Worm (Caenorhabditis elegans): ENCODE data around the gene scvp-1.
A peak's percentile ranks its signal among the peaks of the same experiment; 100 is the strongest.

scvp-1 gene

DNA sequence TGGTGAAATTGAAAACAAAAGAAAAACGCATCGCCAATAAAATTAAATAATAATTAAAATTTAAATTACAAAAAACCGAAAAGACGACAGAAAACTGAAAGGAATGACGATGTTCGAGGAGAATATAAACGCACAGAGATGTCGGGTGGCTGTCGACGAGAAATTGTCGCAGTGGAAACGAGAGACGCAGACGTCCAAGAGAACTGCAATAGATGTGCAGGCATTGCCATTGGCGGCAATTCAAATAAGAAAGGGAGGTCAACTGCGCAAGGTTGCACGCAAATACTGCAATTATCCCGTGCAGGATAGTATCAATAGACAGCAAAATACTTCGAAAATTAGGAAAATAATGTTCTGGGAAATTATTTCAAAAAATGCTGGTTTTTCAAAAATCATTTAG lies 33.9 kb downstream of the scvp-1 start (continued):
- TF ChIP-seq nhr-28 (tag; optimal IDR thresholded peaks at IDR 0.05), result peak; percentile 51
- peak; percentile 100 for TF ChIP-seq nhr-85 (tag)
- TF ChIP-seq unc-98 (GFP tag; IDR thresholded peaks at IDR 0.05), result peak; percentile 61; the same call in 1 of the 2 replicates
- peak; percentile 98 for TF ChIP-seq lin-15B (tag; optimal IDR thresholded peaks at IDR 0.05)
- TF ChIP-seq F16B12.6 (tag; optimal IDR thresholded peaks at IDR 0.05), result peak; percentile 71
- peak; percentile 99 for TF ChIP-seq tbx-2 (tag; optimal IDR thresholded peaks at IDR 0.05)
- peak; percentile 56 to 97 for TF ChIP-seq ztf-11 (tag; optimal IDR thresholded peaks at IDR 0.05)
- peak; percentile 99 for TF ChIP-seq nhr-20 (tag; optimal IDR thresholded peaks at IDR 0.05)
- TF ChIP-seq elt-3 (tag; optimal IDR thresholded peaks at IDR 0.05), result peak in 5 of 6 experiments; percentile 91 to 99 (median 98)
- TF ChIP-seq unc-86 (tag; optimal IDR thresholded peaks at IDR 0.05), result peak; percentile 99
- TF ChIP-seq irx-1 (tag; optimal IDR thresholded peaks at IDR 0.05), result peak; percentile 98
- peak; percentile 97 for TF ChIP-seq nhr-77 (tag; optimal IDR thresholded peaks at IDR 0.05)
- TF ChIP-seq isw-1 (GFP tag; IDR thresholded peaks at IDR 0.05), result peak; percentile 96
- TF ChIP-seq nhr-90 (tag; optimal IDR thresholded peaks at IDR 0.05; ENCODE audit: poor library complexity), result peak; percentile 99
- peak; percentile 97 for TF ChIP-seq aha-1 (tag; optimal IDR thresholded peaks at IDR 0.05)
- peak; percentile 97 for TF ChIP-seq sox-4 (tag; optimal IDR thresholded peaks at IDR 0.05)
- peak; percentile 98 for TF ChIP-seq ceh-8 (GFP tag; optimal IDR thresholded peaks at IDR 0.05)
- TF ChIP-seq ceh-82 (tag; optimal IDR thresholded peaks at IDR 0.05), result peak; percentile 98 to 99 (median 98)
- TF ChIP-seq unc-130 (tag; optimal IDR thresholded peaks at IDR 0.05), result peak; percentile 99
- peak; percentile 94 for TF ChIP-seq C34B4.2 (tag; optimal IDR thresholded peaks at IDR 0.05)
- peak; percentile 98 for TF ChIP-seq efl-3 (GFP tag; optimal IDR thresholded peaks at IDR 0.05)
- peak; percentile 84 for TF ChIP-seq hpl-2 (GFP tag; optimal IDR thresholded peaks at IDR 0.05)
- TF ChIP-seq nhr-11 (tag; optimal IDR thresholded peaks at IDR 0.05), result peak; percentile 99
- TF ChIP-seq ceh-88 (GFP tag; IDR thresholded peaks at IDR 0.05), result peak; percentile 96
- TF ChIP-seq mab-9 (GFP tag; IDR thresholded peaks at IDR 0.05), result peak; percentile 96
- peak; percentile 99 for TF ChIP-seq swsn-7 (tag; optimal IDR thresholded peaks at IDR 0.05)
- peak; percentile 100 for TF ChIP-seq efl-1 (optimal IDR thresholded peaks at IDR 0.05)
- TF ChIP-seq efl-1 (GFP tag; optimal IDR thresholded peaks at IDR 0.05 in 1 of 2), result peak; percentile 100
- TF ChIP-seq pqm-1 (tag; optimal IDR thresholded peaks at IDR 0.05), result no peak
- TF ChIP-seq ces-1 (GFP tag; optimal IDR thresholded peaks at IDR 0.05), result no peak
- TF ChIP-seq unc-30 (tag; optimal IDR thresholded peaks at IDR 0.05), result peak; percentile 25
- TF ChIP-seq dpl-1 (GFP tag; optimal IDR thresholded peaks at IDR 0.05), result peak; percentile 100
- peak; percentile 94 for TF ChIP-seq lir-3 (tag; optimal IDR thresholded peaks at IDR 0.05; ENCODE audit: poor library complexity)
- TF ChIP-seq Y116A8C.19 (tag; optimal IDR thresholded peaks at IDR 0.05; ENCODE audit: borderline replicate concordance), result peak; percentile 59
- peak; percentile 99 for TF ChIP-seq mep-1 (tag; optimal IDR thresholded peaks at IDR 0.05)
- TF ChIP-seq nhr-47 (tag; optimal IDR thresholded peaks at IDR 0.05), result peak; percentile 99
- peak; percentile 99 for TF ChIP-seq snu-23 (GFP tag; optimal IDR thresholded peaks at IDR 0.05)
- peak; percentile 99 for TF ChIP-seq fkh-8 (tag; optimal IDR thresholded peaks at IDR 0.05)
- TF ChIP-seq nhr-237 (tag; optimal IDR thresholded peaks at IDR 0.05), result peak; percentile 94
- TF ChIP-seq lin-35 (GFP tag; optimal IDR thresholded peaks at IDR 0.05), result peak; percentile 100
- peak; percentile 96 for TF ChIP-seq fkh-10 (GFP tag; optimal IDR thresholded peaks at IDR 0.05)
- TF ChIP-seq snpc-4 (tag; optimal IDR thresholded peaks at IDR 0.05), result peak; percentile 93
- TF ChIP-seq nhr-12 (tag; optimal IDR thresholded peaks at IDR 0.05), result peak; percentile 31
- peak; percentile 97 for TF ChIP-seq sup-37 (GFP tag; optimal IDR thresholded peaks at IDR 0.05)
- TF ChIP-seq nhr-71 (tag; optimal IDR thresholded peaks at IDR 0.05), result peak; percentile 100
- peak; percentile 99 for TF ChIP-seq xbp-1 (tag; optimal IDR thresholded peaks at IDR 0.05)
- no peak for TF ChIP-seq sptf-1 (tag; optimal IDR thresholded peaks at IDR 0.05)
- peak; percentile 89 for TF ChIP-seq ceh-63 (GFP tag; optimal IDR thresholded peaks at IDR 0.05)
- peak; percentile 97 for TF ChIP-seq lsy-2 (tag; optimal IDR thresholded peaks at IDR 0.05)
- TF ChIP-seq ztf-4 (tag; optimal IDR thresholded peaks at IDR 0.05), result peak; percentile 96
- peak; percentile 92 for TF ChIP-seq aly-2 (tag; optimal IDR thresholded peaks at IDR 0.05)
- peak; percentile 98 for TF ChIP-seq C16A3.4 (tag; optimal IDR thresholded peaks at IDR 0.05)
- TF ChIP-seq nhr-19 (GFP tag; conservative IDR thresholded peaks at IDR 0.05), result peak; percentile 99
- no peak for TF ChIP-seq ets-5 (GFP tag; IDR thresholded peaks at IDR 0.05)

Measured in whole organism, L1 larva.